Worm (Caenorhabditis elegans): Measurements from ENCODE around the gene Y65A5A.2.

Y65A5A.2 gene

ce11 chrIV:16421903-16422557, 10.2 kb downstream of the Y65A5A.2 start:
- TF ChIP-seq nhr-85 (tag) (peak; percentile 34), dpl-1 (GFP tag; optimal IDR thresholded peaks at IDR 0.05) (peak in 2 of 3 experiments; percentile 15 to 57), ceh-8 (GFP tag; optimal IDR thresholded peaks at IDR 0.05) (no peak), lin-35 (GFP tag; optimal IDR thresholded peaks at IDR 0.05) (peak in 1 of 2 experiments; percentile 38), fkh-8 (tag; optimal IDR thresholded peaks at IDR 0.05) (peak; percentile 49), blmp-1 (tag; optimal IDR thresholded peaks at IDR 0.05) (peak; percentile 4), elt-2 (tag; optimal IDR thresholded peaks at IDR 0.05) (no peak), ceh-82 (tag; optimal IDR thresholded peaks at IDR 0.05) (peak in 1 of 3 experiments; percentile 23), mep-1 (tag; optimal IDR thresholded peaks at IDR 0.05) (peak; percentile 24), nhr-71 (tag; optimal IDR thresholded peaks at IDR 0.05) (peak; percentile 15), lsy-2 (tag; optimal IDR thresholded peaks at IDR 0.05) (peak in 1 of 2 experiments; percentile 31), rnt-1 (tag; optimal IDR thresholded peaks at IDR 0.05) (peak; percentile 62), ceh-90 (tag; optimal IDR thresholded peaks at IDR 0.05) (peak; percentile 30), lin-14 (GFP tag; optimal IDR thresholded peaks at IDR 0.05) (peak; percentile 56), efl-1 (optimal IDR thresholded peaks at IDR 0.05) (peak; percentile 16 to 26), efl-1 (GFP tag; optimal IDR thresholded peaks at IDR 0.05 in 1 of 2) (peak in 1 of 2 experiments; percentile 59), nhr-84 (tag; optimal IDR thresholded peaks at IDR 0.05) (no peak), irx-1 (tag; optimal IDR thresholded peaks at IDR 0.05) (no peak)

ce11 chrIV:16424337-16424736, 12.5 kb downstream of the Y65A5A.2 start, which contains the start of gene Y10G11A.1:
Gene Y10G11A.1, plus strand, starts transcription at chrIV:16424637.
- TF ChIP-seq nhr-85 (tag) = peak; percentile 59

- peak; percentile 39 for TF ChIP-seq dsc-1 (tag; optimal IDR thresholded peaks at IDR 0.05)
- no peak for TF ChIP-seq lin-35 (GFP tag; optimal IDR thresholded peaks at IDR 0.05)
These were observed 20.1 kb downstream of the Y65A5A.2 start, which contains the start of gene dlc-3 for ce11 chrIV:16431929-16432328. Gene dlc-3, plus strand, starts transcription at chrIV:16432229.

ce11 chrIV:16442963-16443362, 31.1 kb downstream of the Y65A5A.2 start, which contains the start of gene dlc-4:
Gene dlc-4, plus strand, starts transcription at chrIV:16443263.
- TF ChIP-seq pag-3 (tag; optimal IDR thresholded peaks at IDR 0.05; ENCODE audit: borderline replicate concordance, insufficient read depth) = no peak
- TF ChIP-seq unc-130 (tag; optimal IDR thresholded peaks at IDR 0.05) = no peak
- TF ChIP-seq C04F5.9 (tag; optimal IDR thresholded peaks at IDR 0.05) = no peak
- TF ChIP-seq nhr-237 (tag; optimal IDR thresholded peaks at IDR 0.05) = no peak

ce11 chrIV:16446664-16447063, 34.8 kb downstream of the Y65A5A.2 start:
- TF ChIP-seq mab-9 (GFP tag; IDR thresholded peaks at IDR 0.05) (no peak), aha-1 (tag; optimal IDR thresholded peaks at IDR 0.05) (no peak), xbp-1 (tag; optimal IDR thresholded peaks at IDR 0.05) (no peak), unc-86 (tag; optimal IDR thresholded peaks at IDR 0.05) (no peak), nhr-237 (tag; optimal IDR thresholded peaks at IDR 0.05) (no peak), nhr-47 (tag; optimal IDR thresholded peaks at IDR 0.05) (no peak), nhr-20 (tag; optimal IDR thresholded peaks at IDR 0.05) (no peak)

Data from whole organism, L1 larva.